Worm (Caenorhabditis elegans) whole organism, L4/young adult: ENCODE measurements around the gene rab-6.2.

Experiments
- W03F9.2 ChIP-seq: fragments of 150-350 bp; optimal IDR thresholded peaks from 2 replicates; lab custom pipeline; 2014; ENCODE audit warnings: missing biosample characterization, missing genetic modification characterization
- dao-5 ChIP-seq: sonication (generic microtip); optimal IDR thresholded peaks from 2 replicates; lab custom pipeline; 2016; ENCODE audit warnings: missing genotype, missing genetic modification characterization, moderate library complexity, missing compliant biosample characterization
- him-1 ChIP-seq: sonication (generic microtip); optimal IDR thresholded peaks from 2 replicates; lab custom pipeline; 2016; ENCODE audit warnings: missing genotype, missing genetic modification reagents, missing genetic modification characterization, missing compliant biosample characterization

ce11 chrX:17221873-17222525, at the start of gene rab-6.2:
- no peak for TF ChIP-seq dao-5 (tag; lab: Kevin White, UChicago)
- TF ChIP-seq him-1 (tag; lab: Kevin White, UChicago), result no peak
- no peak for TF ChIP-seq W03F9.2 (tag; lab: Kevin White, UChicago)
